Fruit fly (Drosophila melanogaster) whole organism, embryonic: Measurements from ENCODE around the gene fru.

ENCODE experiments used
- CG17568 ChIP-seq: fragments of 200-800 bp; sonication (Bioruptor generic); optimal IDR thresholded peaks from 2 replicates; lab custom pipeline; 2018; ENCODE audit warnings: missing biosample characterization, mild to moderate bottlenecking, missing genetic modification characterization, moderate library complexity
- Dbx ChIP-seq: fragments of 200-800 bp; sonication (Bioruptor generic); IDR thresholded peaks from 3 replicates; pipeline ENCODE4 v1.3.6; 2022; ENCODE audit warnings: missing biosample characterization, missing genetic modification characterization
- Fer1 ChIP-seq: fragments of 200-800 bp; sonication (Bioruptor generic); optimal IDR thresholded peaks from 2 replicates; lab custom pipeline; 2017; ENCODE audit warnings: missing biosample characterization, mild to moderate bottlenecking, missing genetic modification characterization
- sd ChIP-seq: fragments of 200-800 bp; sonication (Bioruptor generic); optimal IDR thresholded peaks from 3 replicates; lab custom pipeline; 2018; ENCODE audit warnings: missing biosample characterization, mild to moderate bottlenecking, missing genetic modification characterization, moderate library complexity

dm6 chr3R:18443232-18443631 is 102.2 kb downstream of the fru start:
- TF ChIP-seq Dbx (GFP tag; lab: Robert Waterston, UW), result no peak
- TF ChIP-seq sd (tag; lab: Kevin White, UChicago), result no peak
- TF ChIP-seq CG17568 (GFP tag; lab: Kevin White, UChicago), result no peak
- TF ChIP-seq Fer1 (GFP tag; lab: Kevin White, UChicago), result no peak
